Worm (Caenorhabditis elegans): ENCODE measurements around the gene trcs-2.

The trcs-2 gene

ce11 chrII:8721955-8722524, at the start of gene trcs-2:
Gene trcs-2, plus strand, starts transcription at chrII:8722474.
- TF ChIP-seq xbp-1 (tag; optimal IDR thresholded peaks at IDR 0.05) (no peak), hlh-4 (tag; optimal IDR thresholded peaks at IDR 0.05) (peak; percentile 90), fkh-8 (tag; optimal IDR thresholded peaks at IDR 0.05) (peak; percentile 22), nhr-71 (tag; optimal IDR thresholded peaks at IDR 0.05) (peak; percentile 5)

ce11 chrII:8675369-8675768, 46.9 kb upstream of the trcs-2 start:
- TF ChIP-seq nhr-237 (tag; optimal IDR thresholded peaks at IDR 0.05) (no peak), blmp-1 (tag; optimal IDR thresholded peaks at IDR 0.05) (peak; percentile 34), snu-23 (GFP tag; optimal IDR thresholded peaks at IDR 0.05) (no peak), C34B4.2 (tag; optimal IDR thresholded peaks at IDR 0.05) (no peak), ceh-90 (tag; optimal IDR thresholded peaks at IDR 0.05) (no peak), nhr-19 (GFP tag; conservative IDR thresholded peaks at IDR 0.05) (no peak), nhr-71 (tag; optimal IDR thresholded peaks at IDR 0.05) (peak; percentile 2), lin-14 (GFP tag; optimal IDR thresholded peaks at IDR 0.05) (peak; percentile 41), skn-1 (tag; optimal IDR thresholded peaks at IDR 0.05) (peak; percentile 59), fkh-10 (GFP tag; optimal IDR thresholded peaks at IDR 0.05) (no peak), egl-27 (tag; optimal IDR thresholded peaks at IDR 0.05) (no peak), zip-4 (GFP tag; optimal IDR thresholded peaks at IDR 0.05) (peak; percentile 17), lsy-2 (tag; optimal IDR thresholded peaks at IDR 0.05) (peak in 1 of 2 experiments; percentile 19), unc-30 (tag; optimal IDR thresholded peaks at IDR 0.05) (no peak), egl-13 (tag; optimal IDR thresholded peaks at IDR 0.05) (no peak), ceh-88 (GFP tag; IDR thresholded peaks at IDR 0.05) (no peak), unc-62 (GFP tag; optimal IDR thresholded peaks at IDR 0.05) (no peak), dpl-1 (GFP tag; optimal IDR thresholded peaks at IDR 0.05) (no peak), unc-130 (tag; optimal IDR thresholded peaks at IDR 0.05) (no peak), unc-86 (tag; optimal IDR thresholded peaks at IDR 0.05) (no peak), jun-1 (tag; optimal IDR thresholded peaks at IDR 0.05) (no peak)

ce11 chrII:8679799-8680198, 42.5 kb upstream of the trcs-2 start:
- TF ChIP-seq mdl-1 (tag; optimal IDR thresholded peaks at IDR 0.05), result no peak
- TF ChIP-seq lin-14 (GFP tag; optimal IDR thresholded peaks at IDR 0.05), result peak; percentile 6
- no peak for TF ChIP-seq xbp-1 (tag; optimal IDR thresholded peaks at IDR 0.05)
- TF ChIP-seq elt-2 (tag; optimal IDR thresholded peaks at IDR 0.05), result peak; percentile 55
- no peak for TF ChIP-seq nhr-71 (tag; optimal IDR thresholded peaks at IDR 0.05)
- peak; percentile 19 for TF ChIP-seq tlp-1 (tag; optimal IDR thresholded peaks at IDR 0.05)

ce11 chrII:8683933-8684332, 38.3 kb upstream of the trcs-2 start:
- TF ChIP-seq lin-14 (GFP tag; optimal IDR thresholded peaks at IDR 0.05) (peak; percentile 72), ceh-63 (GFP tag; optimal IDR thresholded peaks at IDR 0.05) (no peak), skn-1 (tag; optimal IDR thresholded peaks at IDR 0.05) (no peak), nhr-237 (tag; optimal IDR thresholded peaks at IDR 0.05) (no peak), tlp-1 (tag; optimal IDR thresholded peaks at IDR 0.05) (no peak), dsc-1 (tag; optimal IDR thresholded peaks at IDR 0.05) (peak; percentile 67), lin-15B (tag; optimal IDR thresholded peaks at IDR 0.05) (peak; percentile 29), ztf-11 (tag; optimal IDR thresholded peaks at IDR 0.05) (peak in 1 of 2 experiments; percentile 24), sup-37 (GFP tag; optimal IDR thresholded peaks at IDR 0.05) (no peak), grh-1 (GFP tag; IDR thresholded peaks at IDR 0.05) (no peak), alr-1 (tag; optimal IDR thresholded peaks at IDR 0.05; ENCODE audit: borderline replicate concordance) (no peak), lin-13 (GFP tag; optimal IDR thresholded peaks at IDR 0.05) (peak; percentile 5), F16B12.6 (tag; optimal IDR thresholded peaks at IDR 0.05) (peak; percentile 90), mep-1 (tag; optimal IDR thresholded peaks at IDR 0.05) (peak; percentile 76), nhr-20 (tag; optimal IDR thresholded peaks at IDR 0.05) (peak; percentile 56), isw-1 (GFP tag; IDR thresholded peaks at IDR 0.05) (peak; percentile 37), tbx-2 (tag; optimal IDR thresholded peaks at IDR 0.05) (no peak), nhr-90 (tag; optimal IDR thresholded peaks at IDR 0.05; ENCODE audit: poor library complexity) (peak; percentile 17), mdl-1 (tag; optimal IDR thresholded peaks at IDR 0.05) (no peak), pag-3 (tag; optimal IDR thresholded peaks at IDR 0.05; ENCODE audit: borderline replicate concordance, insufficient read depth) (no peak), elt-3 (tag; optimal IDR thresholded peaks at IDR 0.05) (no peak), zag-1 (tag; optimal IDR thresholded peaks at IDR 0.05) (no peak), C16A3.4 (tag; optimal IDR thresholded peaks at IDR 0.05) (peak; percentile 53), ceh-88 (GFP tag; IDR thresholded peaks at IDR 0.05) (peak; percentile 15; the same call in 1 of the 2 replicates), vab-15 (tag; optimal IDR thresholded peaks at IDR 0.05) (no peak)
